Worm (Caenorhabditis elegans) whole organism, L2 larva: ENCODE results near the gene Y43F8C.7.
A peak's percentile ranks its signal among the peaks of the same experiment; 100 is the strongest.

Experiments used
- C34F6.9 ChIP-seq: fragments of 150-350 bp; optimal IDR thresholded peaks from 2 replicates; lab custom pipeline; 2014; ENCODE audit warnings: missing biosample characterization, missing genetic modification characterization
- Y55F3AM.14 ChIP-seq: fragments of 200-800 bp; sonication (Bioruptor generic); optimal IDR thresholded peaks from 2 replicates; lab custom pipeline; 2018; ENCODE audit warnings: mild to moderate bottlenecking, missing genetic modification characterization, missing compliant biosample characterization
- ZK546.5 ChIP-seq: sonication (generic microtip); optimal IDR thresholded peaks from 2 replicates; lab custom pipeline; 2017; ENCODE audit warnings: missing biosample characterization, missing genetic modification characterization
- alr-1 ChIP-seq: fragments of 150-350 bp; optimal IDR thresholded peaks from 2 replicates; lab custom pipeline; 2014; ENCODE audit warnings: missing biosample characterization, missing genetic modification characterization
- aly-2 ChIP-seq: fragments of 150-350 bp; optimal IDR thresholded peaks from 2 replicates; lab custom pipeline; 2014; ENCODE audit warnings: missing biosample characterization, missing genetic modification characterization
- ama-1 ChIP-seq: fragments of 150-350 bp; optimal IDR thresholded peaks from 2 replicates; lab custom pipeline; 2018; ENCODE audit warnings: inconsistent platforms
- blmp-1 ChIP-seq: sonication (generic microtip); optimal IDR thresholded peaks from 2 replicates; lab custom pipeline; 2017; ENCODE audit warnings: missing genetic modification characterization, mild to moderate bottlenecking, missing compliant biosample characterization, antibody characterized with exemption, moderate library complexity; ENCODE audit not compliant: insufficient read depth
- ceh-16 ChIP-seq: fragments of 150-350 bp; optimal IDR thresholded peaks from 2 replicates; lab custom pipeline; 2014; ENCODE audit warnings: missing biosample characterization, missing genetic modification characterization
- ceh-82 ChIP-seq: fragments of 150-350 bp; optimal IDR thresholded peaks from 2 replicates; lab custom pipeline; 2014; ENCODE audit warnings: missing biosample characterization, missing genetic modification characterization
- crh-2 ChIP-seq: sonication (generic microtip); optimal IDR thresholded peaks from 2 replicates; lab custom pipeline; 2017; ENCODE audit warnings: missing biosample characterization, missing genetic modification characterization
- dmd-4 ChIP-seq: sonication (generic microtip); optimal IDR thresholded peaks from 2 replicates; lab custom pipeline; 2017; ENCODE audit warnings: missing biosample characterization, missing genetic modification characterization
- elt-1 ChIP-seq: fragments of 150-350 bp; optimal IDR thresholded peaks from 2 replicates; lab custom pipeline; 2014; ENCODE audit warnings: missing biosample characterization, missing genetic modification characterization
- elt-3 ChIP-seq: sonication (generic microtip); optimal IDR thresholded peaks from 2 replicates; lab custom pipeline; 2017; ENCODE audit warnings: missing biosample characterization, missing genetic modification characterization
- fos-1 ChIP-seq: fragments of 150-350 bp; optimal IDR thresholded peaks from 2 replicates; lab custom pipeline; 2014; ENCODE audit warnings: missing biosample characterization, missing genetic modification characterization
- gmeb-1 ChIP-seq: fragments of 150-350 bp; optimal IDR thresholded peaks from 2 replicates; lab custom pipeline; 2014; ENCODE audit warnings: missing biosample characterization, missing genetic modification characterization
- lin-11 ChIP-seq: fragments of 150-350 bp; sonication (generic microtip); optimal IDR thresholded peaks from 2 replicates; lab custom pipeline; 2014; ENCODE audit warnings: missing biosample characterization, missing genetic modification characterization, inconsistent platforms, mixed read lengths
- lin-13 ChIP-seq: fragments of 150-350 bp; optimal IDR thresholded peaks from 2 replicates; lab custom pipeline; 2014; ENCODE audit warnings: missing biosample characterization, missing genetic modification reagents, missing genetic modification characterization
- lin-39 ChIP-seq: fragments of 150-350 bp; optimal IDR thresholded peaks from 2 replicates; lab custom pipeline; 2014; ENCODE audit warnings: missing biosample characterization, missing genetic modification reagents, missing genetic modification characterization
- lsy-2 ChIP-seq, 2 experiments: fragments of 150-350 bp in 1 of 2; sonication (generic microtip) in 1 of 2; optimal IDR thresholded peaks; 2 replicates each; lab custom pipeline; 2014 to 2017; ENCODE audit warnings: missing biosample characterization in 2 of 2, missing genetic modification characterization in 2 of 2
- mab-5 ChIP-seq: fragments of 150-350 bp; optimal IDR thresholded peaks from 2 replicates; lab custom pipeline; 2014; ENCODE audit warnings: missing biosample characterization, missing genetic modification characterization
- mbf-1 ChIP-seq: sonication (generic microtip); optimal IDR thresholded peaks from 2 replicates; lab custom pipeline; 2017; ENCODE audit warnings: missing biosample characterization, missing genetic modification characterization
- mdl-1 ChIP-seq, 2 experiments: fragments of 150-350 bp in 1 of 2; sonication (generic microtip) in 1 of 2; optimal IDR thresholded peaks; 2 replicates each; lab custom pipeline; 2017; ENCODE audit warnings: missing biosample characterization in 2 of 2, missing genetic modification characterization in 2 of 2
- nhr-10 ChIP-seq: sonication (generic microtip); optimal IDR thresholded peaks from 2 replicates; lab custom pipeline; 2017; ENCODE audit warnings: missing biosample characterization, missing genetic modification characterization
- nhr-12 ChIP-seq: fragments of 150-350 bp; optimal IDR thresholded peaks from 2 replicates; lab custom pipeline; 2014; ENCODE audit warnings: missing biosample characterization, missing genetic modification characterization
- nhr-129 ChIP-seq: fragments of 150-350 bp; optimal IDR thresholded peaks from 2 replicates; lab custom pipeline; 2014; ENCODE audit warnings: missing biosample characterization, missing genetic modification characterization
- nhr-21 ChIP-seq: fragments of 150-350 bp; optimal IDR thresholded peaks from 2 replicates; lab custom pipeline; 2014; ENCODE audit warnings: missing biosample characterization, missing genetic modification characterization
- nhr-23 ChIP-seq: fragments of 150-350 bp; optimal IDR thresholded peaks from 2 replicates; lab custom pipeline; 2014; ENCODE audit warnings: missing biosample characterization, missing genetic modification reagents, missing genetic modification characterization
- nhr-237 ChIP-seq: fragments of 150-350 bp; optimal IDR thresholded peaks from 2 replicates; lab custom pipeline; 2014; ENCODE audit warnings: missing biosample characterization, missing genetic modification characterization
- nhr-25 ChIP-seq: fragments of 150-350 bp; sonication (generic microtip); optimal IDR thresholded peaks from 3 replicates; lab custom pipeline; 2014; ENCODE audit warnings: missing biosample characterization, missing genetic modification characterization
- peb-1 ChIP-seq: fragments of 150-350 bp; optimal IDR thresholded peaks from 2 replicates; lab custom pipeline; 2014; ENCODE audit warnings: missing biosample characterization, missing genetic modification characterization
- sem-4 ChIP-seq: fragments of 150-350 bp; optimal IDR thresholded peaks from 2 replicates; lab custom pipeline; 2014; ENCODE audit warnings: missing biosample characterization, missing genetic modification reagents, missing genetic modification characterization
- skn-1 ChIP-seq: sonication (generic microtip); optimal IDR thresholded peaks from 2 replicates; lab custom pipeline; 2017; ENCODE audit warnings: missing biosample characterization, missing genetic modification characterization
- sma-3 ChIP-seq: sonication (generic microtip); optimal IDR thresholded peaks from 2 replicates; lab custom pipeline; 2016; ENCODE audit warnings: missing genetic modification reagents, missing genetic modification characterization, missing compliant biosample characterization
- sma-9 ChIP-seq, 2 experiments: fragments of 150-350 bp in 1 of 2; sonication (generic microtip) in 1 of 2; optimal IDR thresholded peaks; 2 replicates each; lab custom pipeline; 2014 to 2016; ENCODE audit warnings: missing genetic modification characterization in 2 of 2, mild to moderate bottlenecking in 1 of 2, missing biosample characterization in 1 of 2, missing compliant biosample characterization in 1 of 2, missing genetic modification reagents in 1 of 2, moderate library complexity in 1 of 2
- snpc-4 ChIP-seq: fragments of 150-350 bp; optimal IDR thresholded peaks from 2 replicates; lab custom pipeline; 2014; ENCODE audit warnings: missing biosample characterization, missing genetic modification characterization
- unc-39 ChIP-seq: fragments of 150-350 bp; optimal IDR thresholded peaks from 2 replicates; lab custom pipeline; 2014; ENCODE audit warnings: missing biosample characterization, missing genetic modification characterization
- unc-55 ChIP-seq: fragments of 150-350 bp; sonication (generic microtip); optimal IDR thresholded peaks from 3 replicates; lab custom pipeline; 2014; ENCODE audit warnings: missing biosample characterization, missing genetic modification reagents, missing genetic modification characterization
- unc-62 ChIP-seq: fragments of 150-350 bp; optimal IDR thresholded peaks from 2 replicates; lab custom pipeline; 2014; ENCODE audit warnings: missing biosample characterization, missing genetic modification reagents, missing genetic modification characterization
- zag-1 ChIP-seq: fragments of 150-350 bp; optimal IDR thresholded peaks from 2 replicates; lab custom pipeline; 2014; ENCODE audit warnings: missing biosample characterization, missing genetic modification characterization
- ztf-1 ChIP-seq: fragments of 200-800 bp; sonication (Bioruptor generic); conservative IDR thresholded peaks from 2 replicates; pipeline ENCODE4 v1.3.6; 2022; ENCODE audit warnings: missing genetic modification characterization, missing compliant biosample characterization
- ztf-11 ChIP-seq: sonication (generic microtip); optimal IDR thresholded peaks from 2 replicates; lab custom pipeline; 2017; ENCODE audit warnings: missing biosample characterization, missing genetic modification characterization
- ztf-4 ChIP-seq: fragments of 150-350 bp; optimal IDR thresholded peaks from 2 replicates; lab custom pipeline; 2014; ENCODE audit warnings: missing biosample characterization, missing genetic modification characterization

Y43F8C.7 gene

ce11 chrV:19643903-19644302 is at the start of gene Y43F8C.7, which contains the start of gene mrps-28:
Y43F8C.7 (minus strand) TSS chrV:19644030.
mrps-28 (plus strand) TSS chrV:19644239.
- TF ChIP-seq lin-13 (GFP tag; lab: Kevin White, UChicago) (peak; percentile 50), ceh-16 (tag; lab: Kevin White, UChicago) (no peak), elt-3 (no peak), nhr-25 (tag; lab: Kevin White, UChicago) (no peak), mbf-1 (tag; lab: Kevin White, UChicago) (no peak), sma-3 (GFP tag; lab: Kevin White, UChicago) (no peak), unc-39 (tag; lab: Kevin White, UChicago) (no peak), skn-1 (tag; lab: Kevin White, UChicago) (no peak), lsy-2 (tag; optimal IDR thresholded peaks at IDR 0.05; lab: Kevin White, UChicago) (peak; percentile 94 to 98), unc-55 (GFP tag; lab: Kevin White, UChicago) (peak; percentile 62), nhr-23 (tag; lab: Kevin White, UChicago) (no peak), fos-1 (tag; lab: Kevin White, UChicago) (no peak), nhr-237 (tag; lab: Kevin White, UChicago) (no peak), crh-2 (peak; percentile 34), sma-9 (GFP tag; optimal IDR thresholded peaks at IDR 0.05; lab: Kevin White, UChicago) (no peak), sma-9 (tag; optimal IDR thresholded peaks at IDR 0.05; lab: Kevin White, UChicago) (no peak), C34F6.9 (tag; lab: Kevin White, UChicago) (peak; percentile 71), aly-2 (tag; lab: Kevin White, UChicago) (no peak), ztf-4 (tag; lab: Kevin White, UChicago) (no peak), peb-1 (no peak), sem-4 (tag; lab: Kevin White, UChicago) (no peak), gmeb-1 (tag; lab: Kevin White, UChicago) (peak; percentile 5), ceh-82 (tag; lab: Kevin White, UChicago) (no peak), ztf-11 (tag; lab: Kevin White, UChicago) (no peak), ztf-1 (GFP tag; lab: Robert Waterston, UW) (no peak), mab-5 (tag; lab: Kevin White, UChicago) (no peak), alr-1 (tag; lab: Kevin White, UChicago) (no peak), elt-1 (tag; lab: Kevin White, UChicago) (no peak), dmd-4 (tag; lab: Kevin White, UChicago) (no peak), nhr-12 (no peak), lin-11 (peak; percentile 8), nhr-129 (tag; lab: Kevin White, UChicago) (peak; percentile 45), mdl-1 (tag; optimal IDR thresholded peaks at IDR 0.05; lab: Kevin White, UChicago) (no peak), nhr-10 (tag; lab: Kevin White, UChicago) (no peak), snpc-4 (no peak), ama-1 (lab: Kevin White, UChicago) (no peak), unc-62 (GFP tag; lab: Kevin White, UChicago) (no peak), Y55F3AM.14 (no peak), nhr-21 (tag; lab: Kevin White, UChicago) (no peak), blmp-1 (tag; lab: Kevin White, UChicago) (no peak), lin-39 (tag; lab: Kevin White, UChicago) (no peak), zag-1 (tag; lab: Kevin White, UChicago) (peak; percentile 18)

- TF ChIP-seq ztf-11 (tag; lab: Kevin White, UChicago) (no peak), ZK546.5 (tag; lab: Kevin White, UChicago) (no peak), Y55F3AM.14 (no peak)
Measured at ce11 chrV:19691954-19692353, 48.1 kb upstream of the Y43F8C.7 start.
